Worm (Caenorhabditis elegans): Measurements from ENCODE around the gene srsx-25.

DNA sequence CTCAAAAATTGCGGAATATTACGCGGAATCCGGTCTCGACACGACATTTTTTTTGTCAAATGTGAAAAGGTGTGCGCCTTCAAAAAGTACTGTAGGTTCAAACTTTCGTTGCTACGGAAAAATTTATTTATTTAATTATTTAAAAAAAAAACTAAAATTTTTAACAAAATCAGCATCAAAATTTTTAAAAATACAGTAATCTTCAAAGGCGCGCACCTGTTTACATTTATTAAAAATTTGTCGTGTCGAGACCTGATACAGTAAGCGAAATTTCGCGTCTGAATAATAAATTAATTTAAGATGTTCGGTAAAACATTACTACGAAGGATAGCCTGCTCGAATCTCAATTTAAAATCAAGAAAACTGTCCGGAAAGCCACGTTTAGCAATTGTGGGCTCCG is 6.7 kb downstream of the srsx-25 start, which contains the start of gene Y62E10A.6:
- no peak for TF ChIP-seq klf-2 (GFP tag; conservative IDR thresholded peaks at IDR 0.05)
- TF ChIP-seq ztf-29 (GFP tag; IDR thresholded peaks at IDR 0.05) = no peak
